Fruit fly (Drosophila melanogaster) whole organism, embryonic: ENCODE measurements around the gene salm.

Source experiments
- Camta ChIP-seq: fragments of 200-800 bp; sonication (Bioruptor generic); optimal IDR thresholded peaks from 2 replicates; lab custom pipeline; 2016; ENCODE audit warnings: missing biosample characterization, missing genetic modification characterization
- Doc2 ChIP-seq: fragments of 200-800 bp; sonication (Bioruptor generic); IDR thresholded peaks from 2 replicates; pipeline ENCODE4 v1.3.6; 2022; ENCODE audit warnings: missing biosample characterization, missing genetic modification characterization

DNA sequence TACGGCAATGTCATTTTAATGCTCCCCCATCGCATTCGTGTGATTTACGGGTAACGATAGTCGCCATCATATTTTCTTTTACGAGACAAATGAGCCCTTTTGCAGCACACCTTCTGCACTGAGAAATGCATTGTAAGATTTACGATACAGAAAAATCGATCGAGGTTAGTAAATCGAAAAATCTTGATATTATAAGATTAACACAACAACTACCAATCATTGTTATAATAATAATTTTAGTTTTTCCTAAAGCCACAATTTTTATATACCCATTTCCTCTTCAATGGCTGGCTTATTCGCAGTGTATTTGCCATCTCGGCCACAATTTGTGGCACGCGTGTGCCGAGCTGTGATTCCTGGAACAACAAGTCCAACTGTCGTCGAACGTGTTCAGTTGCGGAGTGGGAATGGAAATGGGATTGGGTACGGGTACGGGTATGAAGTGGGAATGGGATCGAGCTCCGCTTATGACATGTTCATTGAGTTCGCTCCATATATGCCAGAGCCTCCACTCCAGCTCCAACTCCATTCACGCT lies 26.6 kb upstream of the salm start:
- TF ChIP-seq Doc2 (no peak), Camta (GFP tag; lab: Kevin White, UChicago) (no peak)
